Fruit fly (Drosophila melanogaster): ENCODE measurements around the gene CG43169.

- no peak for TF ChIP-seq wdn (GFP tag; IDR thresholded peaks at IDR 0.05)
- TF ChIP-seq PHDP (tag; optimal IDR thresholded peaks at IDR 0.05) = no peak
- TF ChIP-seq sim (GFP tag; IDR thresholded peaks at IDR 0.05) = no peak
- TF ChIP-seq CG10267 (tag; optimal IDR thresholded peaks at IDR 0.05) = no peak
- no peak for TF ChIP-seq sens (GFP tag)
- no peak for TF ChIP-seq wek (GFP tag; optimal IDR thresholded peaks at IDR 0.05)
- no peak for TF ChIP-seq lov (optimal IDR thresholded peaks at IDR 0.05)
- TF ChIP-seq lov (GFP tag; IDR thresholded peaks at IDR 0.05) = no peak
- no peak for TF ChIP-seq CG14050 (GFP tag; IDR thresholded peaks at IDR 0.05)
- no peak for TF ChIP-seq Abd-B (GFP tag; optimal IDR thresholded peaks at IDR 0.05)
- no peak for TF ChIP-seq ttk (GFP tag; IDR thresholded peaks at IDR 0.05)
- TF ChIP-seq fu2 (GFP tag; optimal IDR thresholded peaks at IDR 0.05) = no peak
Measured at dm6 chr3L:8860746-8861145, 27.7 kb downstream of the CG43169 start.

All from whole organism, embryonic.